Fruit fly (Drosophila melanogaster): ENCODE data around the gene CG9632.

DNA sequence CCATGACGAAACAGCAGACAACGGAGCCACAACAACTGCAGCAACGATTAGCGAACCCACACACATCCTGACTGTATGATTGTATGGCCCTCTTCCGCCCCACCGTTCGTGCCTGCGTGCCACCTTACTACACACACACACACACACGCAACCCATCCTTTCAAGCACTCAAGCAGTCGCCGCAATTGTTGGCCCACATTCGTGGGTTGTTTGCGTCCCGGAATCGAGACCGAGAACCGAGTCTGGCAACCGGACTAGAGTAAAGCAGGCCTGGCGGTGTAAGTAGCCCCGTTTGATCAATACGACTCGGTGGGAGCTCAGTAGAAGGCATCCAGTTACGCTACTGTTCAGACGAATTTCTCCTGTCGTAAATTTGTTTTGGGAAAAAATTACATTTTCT, 13.8 kb upstream of the CG9632 start, which contains the start of gene CG4546:
- TF ChIP-seq Gug (GFP tag; IDR thresholded peaks at IDR 0.05) (no peak), CG34376 (GFP tag; optimal IDR thresholded peaks at IDR 0.05) (no peak), Hand (GFP tag; optimal IDR thresholded peaks at IDR 0.05) (no peak), Lhr (GFP tag; optimal IDR thresholded peaks at IDR 0.05) (no peak), lmd (GFP tag; IDR thresholded peaks at IDR 0.05) (no peak), Hsf (GFP tag; optimal IDR thresholded peaks at IDR 0.05) (no peak), row (GFP tag; IDR thresholded peaks at IDR 0.05) (no peak), CG9437 (GFP tag; optimal IDR thresholded peaks at IDR 0.05) (no peak), CG15269 (tag; optimal IDR thresholded peaks at IDR 0.05) (no peak), sc (optimal IDR thresholded peaks at IDR 0.05) (no peak), sc (GFP tag; optimal IDR thresholded peaks at IDR 0.05) (no peak), wek (GFP tag; optimal IDR thresholded peaks at IDR 0.05) (no peak), gt (GFP tag; IDR thresholded peaks at IDR 0.05) (no peak), CG32532 (GFP tag; IDR thresholded peaks at IDR 0.05) (no peak), unc-4 (GFP tag; IDR thresholded peaks at IDR 0.05; ENCODE audit: partially characterized antibody) (no peak)

Data from whole organism, embryonic.